Worm (Caenorhabditis elegans) whole organism, L1 larva: ENCODE results near the gene eif-3.D.
"Not testable (repeated sequence)": the region's sequence is repeated elsewhere in the genome, so short reads cannot be mapped to it uniquely, and the experiment has no call there.

Experiments
- C04F5.9 ChIP-seq: sonication (generic microtip); optimal IDR thresholded peaks from 2 replicates; lab custom pipeline; 2016; ENCODE audit warnings: missing genetic modification characterization, missing compliant biosample characterization
- Y116A8C.19 ChIP-seq: sonication (generic microtip); optimal IDR thresholded peaks from 2 replicates; lab custom pipeline; 2016; ENCODE audit warnings: missing compliant biosample characterization, missing genetic modification characterization, borderline replicate concordance
- aha-1 ChIP-seq: fragments of 150-350 bp; optimal IDR thresholded peaks from 2 replicates; lab custom pipeline; 2014; ENCODE audit warnings: missing biosample characterization, missing genetic modification characterization
- blmp-1 ChIP-seq: fragments of 150-350 bp; optimal IDR thresholded peaks from 2 replicates; lab custom pipeline; 2014; ENCODE audit warnings: missing biosample characterization, missing genetic modification characterization
- ceh-63 ChIP-seq: fragments of 200-800 bp; sonication (Bioruptor generic); optimal IDR thresholded peaks from 2 replicates; lab custom pipeline; 2018; ENCODE audit warnings: mild to moderate bottlenecking, missing genetic modification characterization, missing compliant biosample characterization
- ceh-88 ChIP-seq: fragments of 200-800 bp; sonication (Bioruptor generic); IDR thresholded peaks from 2 replicates; pipeline ENCODE4 v1.3.6; 2022; ENCODE audit warnings: missing genetic modification characterization, missing compliant biosample characterization
- efl-3 ChIP-seq: fragments of 200-800 bp; sonication (Bioruptor generic); optimal IDR thresholded peaks from 2 replicates; lab custom pipeline; 2018; ENCODE audit warnings: mild to moderate bottlenecking, missing genetic modification characterization, missing compliant biosample characterization
- egl-27 ChIP-seq, 2 experiments: fragments of 150-350 bp in 1 of 2; sonication (generic microtip); optimal IDR thresholded peaks; 3 replicates each; lab custom pipeline; 2017 to 2018; ENCODE audit warnings: missing biosample characterization in 2 of 2, missing genetic modification characterization in 2 of 2, missing genetic modification reagents in 2 of 2
- elt-2 ChIP-seq: sonication (generic microtip); optimal IDR thresholded peaks from 2 replicates; lab custom pipeline; 2016; ENCODE audit warnings: missing genetic modification characterization, mild to moderate bottlenecking, inconsistent platforms, missing compliant biosample characterization, missing genetic modification reagents
- fkh-10 ChIP-seq: sonication (generic microtip); optimal IDR thresholded peaks from 2 replicates; lab custom pipeline; 2017; ENCODE audit warnings: missing biosample characterization, missing genetic modification reagents, missing genetic modification characterization
- fkh-4 ChIP-seq: sonication (generic microtip); optimal IDR thresholded peaks from 2 replicates; lab custom pipeline; 2016; ENCODE audit warnings: missing compliant biosample characterization, missing genetic modification characterization, borderline replicate concordance
- fkh-8 ChIP-seq: sonication (generic microtip); optimal IDR thresholded peaks from 2 replicates; lab custom pipeline; 2016; ENCODE audit warnings: mild to moderate bottlenecking, missing genetic modification characterization, missing compliant biosample characterization
- grh-1 ChIP-seq: fragments of 200-800 bp; sonication (Bioruptor generic); IDR thresholded peaks from 2 replicates; pipeline ENCODE4 v1.3.6; 2022; ENCODE audit warnings: missing genetic modification reagents, missing genetic modification characterization, missing compliant biosample characterization
- hlh-17 ChIP-seq: fragments of 200-800 bp; sonication (Bioruptor generic); optimal IDR thresholded peaks from 2 replicates; lab custom pipeline; 2018; ENCODE audit warnings: missing genetic modification characterization, mild to moderate bottlenecking, missing compliant biosample characterization, moderate library complexity, borderline replicate concordance
- irx-1 ChIP-seq: sonication (generic microtip); optimal IDR thresholded peaks from 2 replicates; lab custom pipeline; 2016; ENCODE audit warnings: missing genetic modification characterization, missing compliant biosample characterization
- jun-1 ChIP-seq: fragments of 150-350 bp; optimal IDR thresholded peaks from 2 replicates; lab custom pipeline; 2014; ENCODE audit warnings: missing biosample characterization, missing genetic modification reagents, missing genetic modification characterization
- lin-13 ChIP-seq: fragments of 150-350 bp; optimal IDR thresholded peaks from 2 replicates; lab custom pipeline; 2014; ENCODE audit warnings: missing biosample characterization, missing genetic modification reagents, missing genetic modification characterization
- lin-14 ChIP-seq: fragments of 200-800 bp; sonication (Bioruptor generic); optimal IDR thresholded peaks from 2 replicates; lab custom pipeline; 2018; ENCODE audit warnings: mild to moderate bottlenecking, missing genetic modification characterization, moderate library complexity, missing compliant biosample characterization
- lin-15B ChIP-seq: fragments of 150-350 bp; sonication (generic microtip); optimal IDR thresholded peaks from 3 replicates; lab custom pipeline; 2014; ENCODE audit warnings: missing biosample characterization, missing genetic modification characterization
- lin-35 ChIP-seq, 2 experiments: fragments of 150-350 bp; optimal IDR thresholded peaks; 2 replicates each; lab custom pipeline; 2014; ENCODE audit warnings: missing biosample characterization in 2 of 2, missing genetic modification characterization in 2 of 2, missing genetic modification reagents in 2 of 2
- mab-9 ChIP-seq: fragments of 200-800 bp; sonication (Bioruptor generic); IDR thresholded peaks from 2 replicates; pipeline ENCODE4 v1.3.6; 2022; ENCODE audit warnings: missing genetic modification reagents, missing genetic modification characterization, missing compliant biosample characterization
- mef-2 ChIP-seq: fragments of 150-350 bp; optimal IDR thresholded peaks from 2 replicates; lab custom pipeline; 2014; ENCODE audit warnings: missing biosample characterization, missing genetic modification characterization
- mep-1 ChIP-seq: fragments of 150-350 bp; optimal IDR thresholded peaks from 2 replicates; lab custom pipeline; 2014; ENCODE audit warnings: missing biosample characterization, missing genetic modification characterization
- nhr-12 ChIP-seq: sonication (generic microtip); optimal IDR thresholded peaks from 2 replicates; lab custom pipeline; 2017; ENCODE audit warnings: missing biosample characterization, missing genetic modification characterization
- nhr-84 ChIP-seq: sonication (generic microtip); optimal IDR thresholded peaks from 2 replicates; lab custom pipeline; 2017; ENCODE audit warnings: missing biosample characterization, missing genetic modification characterization
- nhr-90 ChIP-seq: sonication (generic microtip); optimal IDR thresholded peaks from 2 replicates; lab custom pipeline; 2016; ENCODE audit warnings: mild to moderate bottlenecking, missing genetic modification characterization, missing compliant biosample characterization; ENCODE audit not compliant: poor library complexity
- pag-3 ChIP-seq: sonication (generic microtip); optimal IDR thresholded peaks from 2 replicates; lab custom pipeline; 2017; ENCODE audit warnings: missing genetic modification characterization, mild to moderate bottlenecking, missing compliant biosample characterization, antibody characterized with exemption, borderline replicate concordance; ENCODE audit not compliant: insufficient read depth
- pqm-1 ChIP-seq: sonication (generic microtip); optimal IDR thresholded peaks from 3 replicates; lab custom pipeline; 2017; ENCODE audit warnings: missing biosample characterization, missing genetic modification characterization
- rnt-1 ChIP-seq: sonication (generic microtip); optimal IDR thresholded peaks from 2 replicates; lab custom pipeline; 2016; ENCODE audit warnings: mild to moderate bottlenecking, missing genetic modification characterization, moderate library complexity, missing compliant biosample characterization
- sup-37 ChIP-seq: fragments of 200-800 bp; sonication (Bioruptor generic); optimal IDR thresholded peaks from 2 replicates; lab custom pipeline; 2018; ENCODE audit warnings: mild to moderate bottlenecking, missing genetic modification characterization, missing compliant biosample characterization
- tbx-2 ChIP-seq: sonication (generic microtip); optimal IDR thresholded peaks from 2 replicates; lab custom pipeline; 2016; ENCODE audit warnings: missing genetic modification characterization, missing compliant biosample characterization
- unc-130 ChIP-seq: fragments of 150-350 bp; optimal IDR thresholded peaks from 2 replicates; lab custom pipeline; 2017; ENCODE audit warnings: missing biosample characterization, missing genetic modification characterization, inconsistent platforms
- unc-62 ChIP-seq: fragments of 150-350 bp; optimal IDR thresholded peaks from 2 replicates; lab custom pipeline; 2014; ENCODE audit warnings: missing biosample characterization, missing genetic modification reagents, missing genetic modification characterization
- vab-15 ChIP-seq: sonication (generic microtip); optimal IDR thresholded peaks from 2 replicates; lab custom pipeline; 2017; ENCODE audit warnings: missing genotype, mild to moderate bottlenecking, missing genetic modification characterization, missing compliant biosample characterization
- zip-4 ChIP-seq: fragments of 200-800 bp; sonication (Bioruptor generic); optimal IDR thresholded peaks from 2 replicates; lab custom pipeline; 2018; ENCODE audit warnings: mild to moderate bottlenecking, missing genetic modification characterization, moderate library complexity, missing compliant biosample characterization
- ztf-11 ChIP-seq, 2 experiments: sonication (generic microtip); optimal IDR thresholded peaks; 2 replicates each; lab custom pipeline; 2016 to 2017; ENCODE audit warnings: missing genetic modification characterization in 2 of 2, missing biosample characterization in 1 of 2, missing compliant biosample characterization in 1 of 2
- ztf-4 ChIP-seq: fragments of 150-350 bp; optimal IDR thresholded peaks from 2 replicates; lab custom pipeline; 2014; ENCODE audit warnings: missing biosample characterization, missing genetic modification characterization

Gene eif-3.D

DNA sequence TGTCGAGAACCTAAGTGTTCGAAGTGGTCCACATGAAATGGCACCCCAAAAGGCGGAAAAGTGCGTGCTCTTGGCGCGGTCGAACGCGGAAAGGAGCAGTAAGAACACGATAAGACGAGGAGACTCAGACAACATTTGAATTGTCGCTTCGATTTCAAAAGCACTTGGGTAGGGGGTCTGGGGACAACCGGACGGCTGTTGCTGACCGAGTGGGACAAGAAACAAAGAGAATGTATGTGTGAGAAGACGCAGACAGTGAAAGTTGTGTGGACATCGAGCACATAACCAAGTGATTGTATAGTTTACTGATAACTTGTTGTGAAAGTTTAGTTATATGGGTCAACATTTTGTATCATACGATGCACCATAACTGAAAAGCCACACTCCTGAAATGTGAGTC is 35.8 kb upstream of the eif-3.D start (continued):
- TF ChIP-seq mab-9 (GFP tag; lab: Robert Waterston, UW), result no peak
- no peak for TF ChIP-seq C04F5.9 (tag; lab: Kevin White, UChicago)
- TF ChIP-seq lin-15B (tag; lab: Kevin White, UChicago), result no peak
- TF ChIP-seq lin-35 (GFP tag; optimal IDR thresholded peaks at IDR 0.05; lab: Kevin White, UChicago), result no peak
- TF ChIP-seq tbx-2, result no peak
- no peak for TF ChIP-seq pqm-1 (tag; lab: Kevin White, UChicago)
- TF ChIP-seq ceh-63 (GFP tag; lab: Kevin White, UChicago), result no peak

DNA sequence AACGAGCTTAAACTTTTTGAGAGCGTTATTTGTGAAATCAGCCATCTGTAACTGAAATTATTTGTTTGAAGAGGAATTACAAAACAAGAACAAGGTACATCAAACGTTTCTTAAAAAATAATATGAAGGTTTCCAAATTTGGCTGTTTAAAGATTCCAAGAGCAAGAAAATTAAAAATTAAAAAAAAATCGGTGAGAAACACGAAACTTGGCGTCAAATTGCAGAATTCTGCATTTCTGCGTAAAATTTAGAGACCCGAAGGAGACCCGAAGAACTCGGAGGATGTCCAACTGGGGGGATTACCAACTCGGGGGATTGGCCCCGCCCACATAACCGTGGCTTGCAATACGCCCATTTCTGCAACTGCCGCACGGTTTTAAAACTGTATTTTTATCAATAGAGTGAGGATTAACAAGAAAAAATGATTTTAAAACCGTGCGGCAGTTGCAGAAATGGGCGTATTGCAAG is 34.6 kb upstream of the eif-3.D start, which contains the start of gene rab-6.1:
Gene rab-6.1, minus strand, starts transcription at position 51 of the 468 bp plus-strand sequence.
- TF ChIP-seq rnt-1 (tag; lab: Kevin White, UChicago); fkh-4 (tag; lab: Kevin White, UChicago); grh-1 (GFP tag; lab: Robert Waterston, UW): not testable (repeated sequence)

DNA sequence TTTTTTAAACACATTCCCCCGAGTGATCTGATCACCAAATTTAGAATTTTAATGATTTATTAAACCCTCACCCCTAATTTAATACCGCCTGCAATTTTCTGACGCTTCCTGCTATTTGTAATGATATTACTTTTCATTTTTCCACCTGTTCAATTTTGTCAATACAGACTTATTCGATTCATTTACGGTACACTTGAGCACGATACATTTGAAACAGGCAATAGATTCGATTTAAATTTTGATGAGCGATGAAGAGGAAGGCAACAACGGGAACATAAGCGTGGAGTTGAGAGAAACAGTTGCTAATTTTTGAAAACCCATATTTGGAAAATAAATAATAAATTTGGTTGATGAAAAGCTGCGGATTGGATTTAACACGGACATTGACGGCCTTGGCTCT is 33.3 kb upstream of the eif-3.D start:
- no peak for TF ChIP-seq nhr-12
- no peak for TF ChIP-seq Y116A8C.19 (tag; lab: Kevin White, UChicago)
- no peak for TF ChIP-seq nhr-90 (tag; lab: Kevin White, UChicago)
- TF ChIP-seq lin-13 (GFP tag; lab: Kevin White, UChicago), result no peak
- TF ChIP-seq grh-1 (GFP tag; lab: Robert Waterston, UW), result no peak
- TF ChIP-seq mef-2 (tag; lab: Kevin White, UChicago), result no peak
- no peak for TF ChIP-seq jun-1 (tag; lab: Kevin White, UChicago)
- TF ChIP-seq blmp-1 (tag; lab: Kevin White, UChicago), result no peak
- no peak for TF ChIP-seq zip-4 (GFP tag; lab: Kevin White, UChicago)
- TF ChIP-seq lin-14 (GFP tag; lab: Kevin White, UChicago), result no peak
- no peak for TF ChIP-seq ceh-88 (GFP tag; lab: Robert Waterston, UW)
- TF ChIP-seq aha-1 (tag; lab: Kevin White, UChicago), result no peak
- TF ChIP-seq lin-15B (tag; lab: Kevin White, UChicago), result no peak
- TF ChIP-seq unc-62 (GFP tag; lab: Kevin White, UChicago), result no peak
- TF ChIP-seq nhr-84 (tag; lab: Kevin White, UChicago), result no peak

DNA sequence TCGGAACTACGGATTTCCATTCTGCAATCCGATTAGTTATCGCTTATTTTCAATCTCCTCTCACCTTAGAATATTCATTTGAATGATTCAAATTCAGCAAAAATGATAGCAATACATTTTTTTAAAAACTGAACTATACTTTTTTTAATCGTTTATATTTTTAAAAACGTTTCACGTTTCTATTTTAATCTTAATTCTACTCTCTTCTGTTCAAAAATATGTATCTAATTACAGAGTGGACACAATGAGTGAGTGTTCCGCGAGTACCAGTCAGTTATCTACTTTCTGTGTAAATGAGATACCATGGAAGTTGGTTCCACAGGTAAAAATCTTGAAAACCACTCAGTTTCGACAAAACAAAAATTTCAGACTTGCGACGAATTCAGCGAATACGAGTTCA is 31.2 kb upstream of the eif-3.D start, which contains the start of the genes F59B2.15 and zif-1:
Gene F59B2.15, minus strand, starts transcription at position 101 of the 400 bp plus-strand sequence.
Gene zif-1, plus strand, starts transcription at position 235 of the 400 bp plus-strand sequence.
- TF ChIP-seq egl-27 (tag; optimal IDR thresholded peaks at IDR 0.05; lab: Kevin White, UChicago) (no peak), vab-15 (tag; lab: Kevin White, UChicago) (no peak), ztf-11 (tag; optimal IDR thresholded peaks at IDR 0.05; lab: Kevin White, UChicago) (no peak), hlh-17 (no peak), sup-37 (GFP tag; lab: Kevin White, UChicago) (no peak), mep-1 (no peak), pag-3 (no peak), ztf-4 (tag; lab: Kevin White, UChicago) (no peak), efl-3 (GFP tag; lab: Kevin White, UChicago) (no peak), elt-2 (no peak), irx-1 (no peak), C04F5.9 (tag; lab: Kevin White, UChicago) (no peak), fkh-8 (tag; lab: Kevin White, UChicago) (no peak), ceh-63 (GFP tag; lab: Kevin White, UChicago) (no peak), unc-130 (tag; lab: Kevin White, UChicago) (no peak), fkh-10 (GFP tag; lab: Kevin White, UChicago) (no peak)
